Worm (Caenorhabditis elegans): ENCODE results near the gene C55A6.7.
"Not testable (repeated sequence)": the region's sequence is repeated elsewhere in the genome, so short reads cannot be mapped to it uniquely, and the experiment has no call there.

Gene C55A6.7

DNA sequence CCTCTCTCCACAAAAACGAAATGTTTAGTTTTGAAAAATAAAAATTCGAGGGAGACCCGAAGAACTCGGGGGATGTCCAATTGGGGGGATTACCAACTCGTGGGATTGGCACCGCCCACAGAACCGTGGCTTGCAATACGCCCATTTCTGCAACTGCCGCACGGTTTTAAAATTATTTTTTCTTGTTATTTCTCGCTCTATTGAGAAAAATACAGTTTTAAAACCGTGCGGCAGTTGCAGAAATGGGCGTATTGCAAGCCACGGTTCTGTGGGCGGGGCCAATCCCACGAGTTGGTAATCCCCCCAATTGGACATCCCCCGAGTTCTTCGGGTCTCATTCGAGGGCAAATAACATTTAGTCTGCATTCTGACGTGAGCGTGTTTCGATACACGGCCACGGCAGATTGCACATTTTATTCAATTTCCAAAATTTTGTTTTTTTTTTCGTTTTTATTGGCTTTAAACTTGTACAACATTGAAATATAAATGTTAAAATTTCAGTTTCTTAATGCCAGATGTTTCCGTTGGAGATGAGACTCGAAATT lies 15.4 kb downstream of the C55A6.7 start, which contains the start of the genes C55A6.1 and C55A6.10 (continued):
- TF ChIP-seq hif-1 (tag; optimal IDR thresholded peaks at IDR 0.05) (peak in 1 of 2 experiments; percentile 23), nhr-77 (tag; optimal IDR thresholded peaks at IDR 0.05) (peak; percentile 11), F37D6.2 (tag; optimal IDR thresholded peaks at IDR 0.05) (peak; percentile 63), egl-43 (GFP tag; IDR thresholded peaks at IDR 0.05) (peak; percentile 78; the same call in 1 of the 2 replicates), daf-16 (tag; optimal IDR thresholded peaks at IDR 0.05) (peak; percentile 51), daf-19 (GFP tag; conservative IDR thresholded peaks at IDR 0.05) (0 out of 2 replicates have a peak, but pooled peaks have one; percentile 38), T26A8.4 (GFP tag; IDR thresholded peaks at IDR 0.05) (peak; percentile 68), vab-7 (GFP tag; IDR thresholded peaks at IDR 0.05) (peak; percentile 70; the same call in 1 of the 2 replicates), tra-1 (GFP tag; IDR thresholded peaks at IDR 0.05) (0 out of 2 replicates have a peak, but pooled peaks have one; percentile 55), mxl-3 (GFP tag; optimal IDR thresholded peaks at IDR 0.05) (peak; percentile 41), saeg-2 (GFP tag; IDR thresholded peaks at IDR 0.05) (peak; percentile 60; the same call in 1 of the 2 replicates), ZK337.2 (GFP tag; IDR thresholded peaks at IDR 0.05) (0 out of 2 replicates have a peak, but pooled peaks have one; percentile 11), spr-1 (tag; optimal IDR thresholded peaks at IDR 0.05) (peak; percentile 62), dmd-9 (GFP tag; IDR thresholded peaks at IDR 0.05) (peak; percentile 67; the same call in 1 of the 2 replicates), R02D3.7 (tag; optimal IDR thresholded peaks at IDR 0.05) (peak; percentile 5), Y48G9A.11 (GFP tag; IDR thresholded peaks at IDR 0.05) (0 out of 2 replicates have a peak, but pooled peaks have one; percentile 54), ctbp-1 (GFP tag; IDR thresholded peaks at IDR 0.05) (peak; percentile 95), lin-13 (GFP tag; optimal IDR thresholded peaks at IDR 0.05) (peak; percentile 42), mep-1 (tag; optimal IDR thresholded peaks at IDR 0.05) (peak; percentile 88), lin-29 (GFP tag; IDR thresholded peaks at IDR 0.05) (0 out of 2 replicates have a peak, but pooled peaks have one; percentile 41), ceh-20 (GFP tag; IDR thresholded peaks at IDR 0.05) (peak; percentile 69), pha-4 (GFP tag; IDR thresholded peaks at IDR 0.05) (peak; percentile 88), mdl-1 (tag; optimal IDR thresholded peaks at IDR 0.05) (peak in 1 of 2 experiments; percentile 52), hlh-11 (tag; optimal IDR thresholded peaks at IDR 0.05) (peak; percentile 61), dmd-6 (GFP tag; IDR thresholded peaks at IDR 0.05) (peak; percentile 79), php-3 (GFP tag; IDR thresholded peaks at IDR 0.05) (peak; percentile 53; the same call in 1 of the 2 replicates), aha-1 (tag) (peak; percentile 55)
- not testable (repeated sequence) for TF ChIP-seq daf-16 (GFP tag; optimal IDR thresholded peaks at IDR 0.05); pha-4 (tag; optimal IDR thresholded peaks at IDR 0.05)

DNA sequence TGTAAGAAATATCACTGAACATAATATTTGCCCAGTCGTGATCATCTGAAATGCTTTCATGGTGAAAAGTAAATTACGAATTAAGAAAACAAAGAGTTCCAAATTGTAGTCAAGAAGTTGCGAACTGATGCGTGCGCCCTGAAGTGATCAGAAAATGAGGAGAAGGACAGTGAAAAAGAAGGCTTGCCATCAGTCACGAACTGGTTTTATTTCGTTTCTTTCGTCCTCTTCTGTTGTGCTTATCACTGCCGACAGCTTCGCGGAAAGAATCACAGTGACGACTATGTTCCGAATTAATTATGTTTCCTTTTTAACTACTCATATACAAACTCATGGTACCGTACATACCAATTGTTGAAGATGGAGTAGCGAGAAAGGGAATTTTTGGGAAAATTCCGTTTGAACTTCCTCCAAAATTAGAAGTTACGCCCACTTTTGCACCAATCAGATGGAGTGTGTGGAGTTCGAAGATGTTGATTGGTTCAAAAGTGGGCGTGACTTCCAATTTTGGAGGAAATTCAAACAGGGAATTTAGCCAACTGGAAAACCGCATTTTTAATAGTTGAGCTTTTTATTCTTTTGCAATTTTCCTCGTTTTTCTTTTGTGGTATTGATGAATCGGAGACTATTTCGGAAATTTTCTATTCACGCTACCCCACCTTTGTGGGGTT lies 17.1 kb downstream of the C55A6.7 start, which contains the start of gene C55A6.12:
C55A6.12 (minus strand) TSS at position 51 of the 671 bp plus-strand sequence.
- TF ChIP-seq dpl-1 (GFP tag; optimal IDR thresholded peaks at IDR 0.05) (peak; percentile 79), unc-130 (GFP tag; optimal IDR thresholded peaks at IDR 0.05) (no peak), lin-15B (tag; optimal IDR thresholded peaks at IDR 0.05) (no peak), lsy-2 (tag; optimal IDR thresholded peaks at IDR 0.05) (peak in 1 of 2 experiments; percentile 24), unc-62 (GFP tag; optimal IDR thresholded peaks at IDR 0.05 in 1 of 2) (peak in 1 of 2 experiments; percentile 3), unc-62 (tag; optimal IDR thresholded peaks at IDR 0.05) (no peak), Y105C5A.15 (GFP tag; IDR thresholded peaks at IDR 0.05) (no peak)

DNA sequence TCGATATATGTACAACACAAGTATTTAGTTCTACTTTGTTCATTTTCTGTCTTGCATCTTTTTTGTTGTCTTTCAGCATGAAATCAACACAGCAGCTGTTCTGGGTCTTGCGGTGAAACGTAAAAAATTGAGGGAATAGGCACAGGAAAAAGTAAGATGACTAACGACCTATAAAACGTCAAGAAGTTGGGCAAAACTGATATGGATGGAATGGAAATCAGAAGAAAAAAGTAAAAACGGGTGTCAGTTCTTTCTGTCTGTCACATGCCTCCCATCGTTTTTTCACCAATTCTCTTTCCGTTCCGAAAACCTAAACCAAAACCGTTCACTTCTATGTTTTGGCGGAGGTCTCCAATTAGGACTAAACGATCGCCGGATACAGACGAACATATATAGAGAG lies 19.4 kb downstream of the C55A6.7 start:
- TF ChIP-seq F44E2.7 (GFP tag; IDR thresholded peaks at IDR 0.05) = no peak
- TF ChIP-seq lin-13 (GFP tag; optimal IDR thresholded peaks at IDR 0.05) = no peak
- TF ChIP-seq daf-12 (tag; optimal IDR thresholded peaks at IDR 0.05) = no peak
- TF ChIP-seq hmg-1.1 (GFP tag; IDR thresholded peaks at IDR 0.05) = no peak
- no peak for TF ChIP-seq ceh-44 (GFP tag; IDR thresholded peaks at IDR 0.05)
- TF ChIP-seq cey-2 (tag; optimal IDR thresholded peaks at IDR 0.05; ENCODE audit: borderline replicate concordance, insufficient read depth) = no peak
- peak; percentile 18 for TF ChIP-seq dve-1 (tag; optimal IDR thresholded peaks at IDR 0.05; ENCODE audit: insufficient read depth)
- TF ChIP-seq nhr-11 (tag; optimal IDR thresholded peaks at IDR 0.05) = no peak
- no peak for TF ChIP-seq nhr-102 (tag; optimal IDR thresholded peaks at IDR 0.05)
- no peak for TF ChIP-seq aly-2 (tag; optimal IDR thresholded peaks at IDR 0.05)
- TF ChIP-seq Y5F2A.4 (GFP tag; optimal IDR thresholded peaks at IDR 0.05) = no peak
- TF ChIP-seq ceh-28 (tag; optimal IDR thresholded peaks at IDR 0.05) = no peak
- no peak for TF ChIP-seq snpc-4 (tag; optimal IDR thresholded peaks at IDR 0.05)
- no peak for TF ChIP-seq R02D3.7 (tag; optimal IDR thresholded peaks at IDR 0.05)
- TF ChIP-seq pha-4 (GFP tag; IDR thresholded peaks at IDR 0.05) = no peak
- no peak for TF ChIP-seq pha-4 (tag; optimal IDR thresholded peaks at IDR 0.05)
